Fruit fly (Drosophila melanogaster): ENCODE measurements around the gene CG13837.

The CG13837 gene

dm6 chr3R:23035463-23035862 is 8.3 kb upstream of the CG13837 start, which contains the start of gene CG13833:
Gene CG13833 (minus strand): TSS chr3R:23035563.
- TF ChIP-seq insv (optimal IDR thresholded peaks at IDR 0.05): no peak
- TF ChIP-seq Myc (optimal IDR thresholded peaks at IDR 0.05): no peak
- TF ChIP-seq ttk (optimal IDR thresholded peaks at IDR 0.05): no peak
- no peak for TF ChIP-seq h (optimal IDR thresholded peaks at IDR 0.05)
- TF ChIP-seq psq (optimal IDR thresholded peaks at IDR 0.05): no peak
- no peak for TF ChIP-seq Sin3A (optimal IDR thresholded peaks at IDR 0.05)

- TF ChIP-seq ttk (optimal IDR thresholded peaks at IDR 0.05) (no peak), insv (optimal IDR thresholded peaks at IDR 0.05) (no peak), h (optimal IDR thresholded peaks at IDR 0.05) (no peak), psq (optimal IDR thresholded peaks at IDR 0.05) (no peak), Sin3A (optimal IDR thresholded peaks at IDR 0.05) (no peak), Myc (optimal IDR thresholded peaks at IDR 0.05) (no peak)
These were observed 7.5 kb upstream of the CG13837 start for dm6 chr3R:23036321-23036720.

- TF ChIP-seq Myc (optimal IDR thresholded peaks at IDR 0.05) (no peak), Sin3A (optimal IDR thresholded peaks at IDR 0.05) (no peak), h (optimal IDR thresholded peaks at IDR 0.05) (no peak), ttk (optimal IDR thresholded peaks at IDR 0.05) (no peak)
These were observed 5.7 kb upstream of the CG13837 start for dm6 chr3R:23038062-23038461.

- TF ChIP-seq ttk (optimal IDR thresholded peaks at IDR 0.05) (no peak), insv (optimal IDR thresholded peaks at IDR 0.05) (no peak), psq (optimal IDR thresholded peaks at IDR 0.05) (no peak), h (optimal IDR thresholded peaks at IDR 0.05) (no peak), Myc (optimal IDR thresholded peaks at IDR 0.05) (no peak), Sin3A (optimal IDR thresholded peaks at IDR 0.05) (no peak)
These were observed 1.8 kb upstream of the CG13837 start, which contains the start of gene CG13838 for dm6 chr3R:23041941-23042340. Gene CG13838 (plus strand): TSS chr3R:23042241.

dm6 chr3R:23042746-23043265 is 984 bp upstream of the CG13837 start:
- TF ChIP-seq ttk (optimal IDR thresholded peaks at IDR 0.05) (no peak), insv (optimal IDR thresholded peaks at IDR 0.05) (no peak), h (optimal IDR thresholded peaks at IDR 0.05) (no peak), Myc (optimal IDR thresholded peaks at IDR 0.05) (no peak), Sin3A (optimal IDR thresholded peaks at IDR 0.05) (no peak), psq (optimal IDR thresholded peaks at IDR 0.05) (no peak)

- TF ChIP-seq ttk (optimal IDR thresholded peaks at IDR 0.05) (no peak), psq (optimal IDR thresholded peaks at IDR 0.05) (no peak), insv (optimal IDR thresholded peaks at IDR 0.05) (no peak), Myc (optimal IDR thresholded peaks at IDR 0.05) (no peak), h (optimal IDR thresholded peaks at IDR 0.05) (no peak), Sin3A (optimal IDR thresholded peaks at IDR 0.05) (no peak)
These were observed 2.7 kb downstream of the CG13837 start for dm6 chr3R:23046529-23046943.

dm6 chr3R:23048089-23048689 is 4.4 kb downstream of the CG13837 start, which contains the start of gene CG17121:
Gene CG17121 (minus strand): TSS chr3R:23048214.
- TF ChIP-seq ttk (optimal IDR thresholded peaks at IDR 0.05) (no peak), h (optimal IDR thresholded peaks at IDR 0.05) (no peak), Sin3A (optimal IDR thresholded peaks at IDR 0.05) (no peak), psq (optimal IDR thresholded peaks at IDR 0.05) (no peak), insv (optimal IDR thresholded peaks at IDR 0.05) (no peak)

dm6 chr3R:23048690-23049118 is 4.9 kb downstream of the CG13837 start:
- TF ChIP-seq ttk (optimal IDR thresholded peaks at IDR 0.05) (no peak), Sin3A (optimal IDR thresholded peaks at IDR 0.05) (no peak), insv (optimal IDR thresholded peaks at IDR 0.05) (no peak), h (optimal IDR thresholded peaks at IDR 0.05) (no peak), psq (optimal IDR thresholded peaks at IDR 0.05) (no peak), Myc (optimal IDR thresholded peaks at IDR 0.05) (no peak)

dm6 chr3R:23051639-23052125 is 7.9 kb downstream of the CG13837 start, which contains the start of gene Gr94a:
Gene Gr94a (plus strand): TSS chr3R:23051689.
- no peak for TF ChIP-seq insv (optimal IDR thresholded peaks at IDR 0.05)
- TF ChIP-seq Myc (optimal IDR thresholded peaks at IDR 0.05): no peak
- no peak for TF ChIP-seq Sin3A (optimal IDR thresholded peaks at IDR 0.05)
- peak; percentile 97 for TF ChIP-seq ttk (optimal IDR thresholded peaks at IDR 0.05)
- no peak for TF ChIP-seq psq (optimal IDR thresholded peaks at IDR 0.05)

- TF ChIP-seq psq (optimal IDR thresholded peaks at IDR 0.05) (no peak), ttk (optimal IDR thresholded peaks at IDR 0.05) (no peak), Sin3A (optimal IDR thresholded peaks at IDR 0.05) (no peak), h (optimal IDR thresholded peaks at IDR 0.05) (no peak), Myc (optimal IDR thresholded peaks at IDR 0.05) (no peak), insv (optimal IDR thresholded peaks at IDR 0.05) (no peak)
These were observed 9.4 kb downstream of the CG13837 start for dm6 chr3R:23053135-23053730.

dm6 chr3R:23053936-23054335 is 10.1 kb downstream of the CG13837 start, which contains the start of gene p53:
Gene p53 (minus strand): TSS chr3R:23054082.
- no peak for TF ChIP-seq ttk (optimal IDR thresholded peaks at IDR 0.05)
- no peak for TF ChIP-seq h (optimal IDR thresholded peaks at IDR 0.05)
- no peak for TF ChIP-seq insv (optimal IDR thresholded peaks at IDR 0.05)
- TF ChIP-seq psq (optimal IDR thresholded peaks at IDR 0.05): no peak
- TF ChIP-seq Myc (optimal IDR thresholded peaks at IDR 0.05): no peak
- no peak for TF ChIP-seq Sin3A (optimal IDR thresholded peaks at IDR 0.05)

- TF ChIP-seq insv (optimal IDR thresholded peaks at IDR 0.05) (no peak), ttk (optimal IDR thresholded peaks at IDR 0.05) (peak; percentile 100)
These were observed 12.3 kb downstream of the CG13837 start for dm6 chr3R:23056113-23056512.
